Worm (Caenorhabditis elegans): ENCODE measurements around the gene clec-148.

Gene clec-148

DNA sequence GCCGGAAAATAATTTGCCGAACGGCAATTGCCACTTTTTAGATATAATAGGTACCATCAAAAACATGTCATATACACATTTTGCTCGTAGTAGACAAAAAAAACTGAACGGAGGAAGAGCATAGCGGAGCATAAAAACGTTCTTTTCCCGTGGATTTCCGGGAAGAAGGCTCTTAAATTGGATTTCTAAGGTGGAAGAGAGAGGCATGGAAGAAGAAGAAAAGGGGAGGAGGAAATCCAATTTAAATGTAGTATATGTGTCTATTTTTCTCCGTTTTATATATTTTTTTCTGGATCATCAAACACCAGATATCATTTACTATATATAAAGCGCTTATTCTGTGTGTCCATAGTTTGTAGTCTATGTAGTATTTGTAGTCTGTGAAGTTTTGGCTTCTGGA, 35.8 kb upstream of the clec-148 start:
- TF ChIP-seq hlh-8 (tag; optimal IDR thresholded peaks at IDR 0.05), result no peak
- no peak for TF ChIP-seq pqm-1 (tag; optimal IDR thresholded peaks at IDR 0.05)
- peak; percentile 65 for TF ChIP-seq unc-42 (tag; optimal IDR thresholded peaks at IDR 0.05)
- no peak for TF ChIP-seq ceh-18 (tag; optimal IDR thresholded peaks at IDR 0.05)
- no peak for TF ChIP-seq nfya-1 (tag; optimal IDR thresholded peaks at IDR 0.05)

DNA sequence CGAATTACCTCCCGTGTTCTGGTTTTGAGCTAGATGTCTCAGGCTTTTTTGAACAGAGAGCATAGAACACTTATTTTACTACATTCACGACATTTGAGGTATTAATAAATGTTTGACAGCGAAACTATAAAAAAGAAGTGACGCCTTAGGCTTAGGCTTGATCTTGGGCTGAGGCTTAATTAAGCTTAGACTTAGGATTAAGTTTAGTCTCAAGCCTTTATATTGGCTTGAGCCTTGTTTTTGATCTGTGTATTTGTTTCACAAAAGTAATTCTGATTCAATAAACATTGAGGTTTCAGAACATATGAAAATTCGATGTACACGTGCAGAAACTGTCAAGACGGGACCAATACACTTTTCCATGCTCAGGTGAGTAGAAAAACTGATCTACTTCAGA, 34.1 kb upstream of the clec-148 start, which contains the start of gene klp-20:
Gene klp-20, plus strand, starts transcription at position 298 of the 397 bp plus-strand sequence.
- TF ChIP-seq C38D4.7 (GFP tag; optimal IDR thresholded peaks at IDR 0.05) (no peak), ref-2 (tag; optimal IDR thresholded peaks at IDR 0.05) (no peak), K02D7.2 (tag; optimal IDR thresholded peaks at IDR 0.05) (no peak), C08G9.2 (tag; optimal IDR thresholded peaks at IDR 0.05) (no peak), lin-11 (tag; optimal IDR thresholded peaks at IDR 0.05) (no peak), unc-86 (tag; optimal IDR thresholded peaks at IDR 0.05) (no peak)

DNA sequence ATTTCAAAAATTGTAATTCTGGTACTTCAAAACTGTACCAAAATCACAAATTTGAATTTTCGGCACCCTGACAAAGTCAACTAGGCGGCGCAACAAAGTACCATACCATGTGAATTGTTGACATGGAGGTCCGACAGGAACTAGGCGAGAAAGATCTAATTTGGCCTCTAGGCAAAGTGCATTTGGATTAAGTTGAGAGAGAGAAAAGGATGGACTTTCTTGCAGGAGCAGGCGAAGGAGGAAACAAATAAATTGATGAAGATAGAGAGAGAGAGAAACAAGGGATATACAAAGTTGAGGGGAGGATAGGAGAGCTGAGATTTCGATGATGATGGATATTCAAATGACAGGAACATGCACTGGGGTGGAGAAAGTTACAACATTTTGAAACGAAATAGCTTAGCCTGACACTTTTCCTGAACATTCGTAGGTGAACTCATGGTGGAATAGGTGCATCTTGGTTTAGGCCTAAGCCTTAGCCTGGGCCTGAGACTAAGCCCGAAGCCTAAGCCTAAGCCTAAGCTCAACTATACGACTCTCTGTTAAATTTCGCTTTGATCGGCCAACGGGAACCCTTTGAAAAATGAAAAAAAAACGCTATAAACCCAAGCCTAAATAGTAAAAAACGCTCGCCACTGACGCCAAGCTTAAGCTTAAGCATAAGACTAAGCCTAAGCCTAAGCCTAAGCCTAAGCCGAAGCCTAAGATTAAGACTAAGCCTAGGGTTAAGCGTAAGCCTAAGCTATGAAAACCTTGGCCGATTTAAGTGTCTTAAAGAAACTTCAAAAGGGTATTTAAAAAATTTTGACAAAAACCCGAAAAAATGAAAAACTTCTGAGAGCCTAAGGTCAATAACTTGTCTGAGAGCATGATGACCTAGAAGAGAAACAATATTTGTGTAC, 33.4 kb upstream of the clec-148 start:
- TF ChIP-seq unc-55 (GFP tag; optimal IDR thresholded peaks at IDR 0.05) (peak; percentile 59), ceh-31 (tag; optimal IDR thresholded peaks at IDR 0.05) (peak; percentile 31), mec-3 (tag; optimal IDR thresholded peaks at IDR 0.05; ENCODE audit: borderline replicate concordance) (no peak), fkh-10 (GFP tag; optimal IDR thresholded peaks at IDR 0.05) (peak; percentile 72), C38D4.7 (GFP tag; optimal IDR thresholded peaks at IDR 0.05) (no peak), unc-42 (tag; optimal IDR thresholded peaks at IDR 0.05) (peak; percentile 95), ttx-3 (tag; optimal IDR thresholded peaks at IDR 0.05) (no peak), pros-1 (tag; optimal IDR thresholded peaks at IDR 0.05) (no peak)

DNA sequence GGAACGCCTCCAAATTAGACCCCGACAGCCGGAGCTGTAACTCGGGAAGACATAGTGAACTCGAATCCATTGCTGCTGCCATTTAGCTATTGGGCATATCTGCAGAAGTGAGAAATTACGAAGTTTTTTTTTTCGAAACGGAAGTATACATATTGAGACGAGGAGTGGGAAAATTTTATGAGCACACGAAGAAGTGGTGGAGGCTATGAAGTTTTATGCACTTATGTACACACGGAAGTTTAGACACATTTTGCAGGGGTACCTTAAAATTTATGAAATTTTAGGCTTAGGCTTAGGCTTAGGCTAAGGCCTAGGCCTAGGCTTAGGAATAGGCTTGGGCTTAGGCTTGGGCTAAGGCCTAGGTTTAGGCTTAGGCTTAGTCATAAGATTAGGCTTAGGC, 31.4 kb upstream of the clec-148 start, which contains the start of gene W10C4.1:
Gene W10C4.1, minus strand, starts transcription at position 101 of the 400 bp plus-strand sequence.
- TF ChIP-seq ceh-18 (tag; optimal IDR thresholded peaks at IDR 0.05), result no peak
- no peak for TF ChIP-seq ceh-19 (GFP tag; optimal IDR thresholded peaks at IDR 0.05)
- TF ChIP-seq ceh-31 (tag; optimal IDR thresholded peaks at IDR 0.05), result no peak
- no peak for TF ChIP-seq sdc-2 (tag; optimal IDR thresholded peaks at IDR 0.05)
- no peak for TF ChIP-seq hlh-6 (tag; optimal IDR thresholded peaks at IDR 0.05)

DNA sequence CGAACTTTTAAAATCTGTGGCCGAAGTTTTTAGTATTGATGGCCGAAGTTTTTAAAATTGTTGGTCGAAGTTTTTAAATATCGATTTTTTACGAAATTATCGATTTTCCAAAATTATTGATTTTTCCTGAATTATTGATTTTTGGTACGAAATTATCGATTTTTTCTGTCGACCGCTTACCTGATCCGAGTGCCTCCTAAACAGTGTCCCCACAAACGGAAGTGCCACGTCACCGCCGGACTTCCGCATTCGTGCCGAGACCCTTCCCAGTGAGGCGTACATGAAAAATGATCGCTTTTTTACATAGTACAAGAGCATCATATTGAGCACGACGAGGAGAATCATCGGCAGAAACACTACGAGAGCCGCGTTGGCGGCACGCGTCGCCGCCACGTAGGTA, 28.3 kb upstream of the clec-148 start:
- no peak for TF ChIP-seq dmd-4 (tag; optimal IDR thresholded peaks at IDR 0.05; ENCODE audit: borderline replicate concordance)
- TF ChIP-seq syd-9 (tag; optimal IDR thresholded peaks at IDR 0.05), result no peak
- peak; percentile 69 for TF ChIP-seq ceh-48 (tag; optimal IDR thresholded peaks at IDR 0.05)

DNA sequence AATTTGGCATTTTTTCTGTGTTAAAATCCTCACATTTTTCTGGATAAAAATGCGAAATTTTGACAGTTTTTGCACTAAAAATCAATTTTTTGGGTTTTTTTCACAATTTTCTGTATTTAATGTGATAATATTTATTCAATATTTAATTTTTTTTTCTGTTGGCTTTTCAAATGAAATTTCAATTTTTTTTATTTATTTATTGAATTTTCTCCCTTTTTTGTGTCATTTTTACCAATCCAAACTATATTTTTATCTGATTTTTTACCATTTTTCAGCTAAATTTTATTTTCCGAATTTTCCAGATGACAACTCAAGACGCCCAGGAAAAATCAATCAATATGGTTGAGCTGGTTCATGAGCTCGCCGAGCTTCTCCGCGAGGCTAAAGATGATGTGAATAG, 18.5 kb upstream of the clec-148 start, which contains the start of gene F40G9.17:
Gene F40G9.17, plus strand, starts transcription at position 301 of the 400 bp plus-strand sequence.
- TF ChIP-seq pqm-1 (tag; optimal IDR thresholded peaks at IDR 0.05), result no peak
- TF ChIP-seq lim-6 (tag; optimal IDR thresholded peaks at IDR 0.05), result no peak
- TF ChIP-seq ceh-18 (tag; optimal IDR thresholded peaks at IDR 0.05), result no peak
- no peak for TF ChIP-seq madf-2 (tag; optimal IDR thresholded peaks at IDR 0.05)
- no peak for TF ChIP-seq fkh-10 (GFP tag; optimal IDR thresholded peaks at IDR 0.05)
- no peak for TF ChIP-seq unc-3 (GFP tag; conservative IDR thresholded peaks at IDR 0.05)
- TF ChIP-seq unc-3 (tag; optimal IDR thresholded peaks at IDR 0.05), result no peak
- no peak for TF ChIP-seq ztf-16 (tag; optimal IDR thresholded peaks at IDR 0.05)
- no peak for TF ChIP-seq ceh-19 (GFP tag; optimal IDR thresholded peaks at IDR 0.05)
- TF ChIP-seq unc-55 (GFP tag; optimal IDR thresholded peaks at IDR 0.05), result no peak
- no peak for TF ChIP-seq odd-2 (tag; optimal IDR thresholded peaks at IDR 0.05)
- TF ChIP-seq ceh-2 (tag; optimal IDR thresholded peaks at IDR 0.05), result no peak
- no peak for TF ChIP-seq unc-86 (tag; optimal IDR thresholded peaks at IDR 0.05)
- TF ChIP-seq gmeb-2 (tag; optimal IDR thresholded peaks at IDR 0.05), result no peak
- no peak for TF ChIP-seq ceh-48 (tag; optimal IDR thresholded peaks at IDR 0.05)
- TF ChIP-seq hlh-30 (tag; optimal IDR thresholded peaks at IDR 0.05; ENCODE audit: insufficient read depth), result no peak
- no peak for TF ChIP-seq ama-1 (optimal IDR thresholded peaks at IDR 0.05)
- TF ChIP-seq rnt-1 (tag; optimal IDR thresholded peaks at IDR 0.05), result no peak
- no peak for TF ChIP-seq che-1 (tag; optimal IDR thresholded peaks at IDR 0.05)
- no peak for TF ChIP-seq tbx-7 (tag; optimal IDR thresholded peaks at IDR 0.05)
- no peak for TF ChIP-seq hlh-8 (tag; optimal IDR thresholded peaks at IDR 0.05)

Data from whole organism, late embryonic.